Worm (Caenorhabditis elegans) whole organism, mixed stage, embryonic: ENCODE data around the gene npr-33.

Experiments used
- M03D4.4 ChIP-seq: sonication (generic microtip); optimal IDR thresholded peaks from 2 replicates; lab custom pipeline; 2017; ENCODE audit warnings: mild to moderate bottlenecking, missing genetic modification characterization, missing compliant biosample characterization
- blmp-1 ChIP-seq: fragments of 150-350 bp; optimal IDR thresholded peaks from 2 replicates; lab custom pipeline; 2014; ENCODE audit warnings: missing biosample characterization, missing genetic modification characterization
- ceh-39 ChIP-seq: fragments of 150-350 bp; optimal IDR thresholded peaks from 2 replicates; lab custom pipeline; 2014; ENCODE audit warnings: missing biosample characterization, missing genetic modification characterization
- ceh-43 ChIP-seq: fragments of 200-800 bp; sonication (Bioruptor generic); optimal IDR thresholded peaks from 2 replicates; lab custom pipeline; 2018; ENCODE audit warnings: mild to moderate bottlenecking, missing genetic modification characterization, moderate library complexity, missing compliant biosample characterization
- ceh-83 ChIP-seq: fragments of 200-800 bp; sonication (Bioruptor generic); optimal IDR thresholded peaks from 2 replicates; lab custom pipeline; 2018; ENCODE audit warnings: mild to moderate bottlenecking, missing genetic modification characterization, missing compliant biosample characterization
- ces-1 ChIP-seq: fragments of 150-350 bp; optimal IDR thresholded peaks from 2 replicates; lab custom pipeline; 2014; ENCODE audit warnings: missing biosample characterization, missing genetic modification reagents, missing genetic modification characterization
- cnd-1 ChIP-seq: fragments of 200-800 bp; sonication (Bioruptor generic); optimal IDR thresholded peaks from 2 replicates; lab custom pipeline; 2018; ENCODE audit warnings: mild to moderate bottlenecking, missing genetic modification characterization, missing compliant biosample characterization
- elt-1 ChIP-seq: sonication (generic microtip); optimal IDR thresholded peaks from 2 replicates; lab custom pipeline; 2017; ENCODE audit warnings: missing genetic modification characterization, mild to moderate bottlenecking, missing compliant biosample characterization, antibody characterized with exemption, moderate library complexity, borderline replicate concordance; ENCODE audit not compliant: insufficient read depth
- elt-3 ChIP-seq: fragments of 150-350 bp; optimal IDR thresholded peaks from 2 replicates; lab custom pipeline; 2014; ENCODE audit warnings: missing biosample characterization, missing genetic modification characterization
- flh-1 ChIP-seq: fragments of 200-800 bp; sonication (Bioruptor generic); optimal IDR thresholded peaks from 2 replicates; lab custom pipeline; 2018; ENCODE audit warnings: mild to moderate bottlenecking, missing genetic modification characterization, moderate library complexity, missing compliant biosample characterization
- ham-2 ChIP-seq: fragments of 200-800 bp; sonication (Bioruptor generic); optimal IDR thresholded peaks from 2 replicates; lab custom pipeline; 2018; ENCODE audit warnings: mild to moderate bottlenecking, missing genetic modification characterization, missing compliant biosample characterization
- hlh-1 ChIP-seq: fragments of 150-350 bp; optimal IDR thresholded peaks from 2 replicates; lab custom pipeline; 2014; ENCODE audit warnings: missing biosample characterization, missing genetic modification reagents, missing genetic modification characterization
- lin-13 ChIP-seq: fragments of 150-350 bp; optimal IDR thresholded peaks from 2 replicates; lab custom pipeline; 2014; ENCODE audit warnings: missing biosample characterization, missing genetic modification characterization
- lin-32 ChIP-seq: fragments of 200-800 bp; sonication (Bioruptor generic); optimal IDR thresholded peaks from 2 replicates; lab custom pipeline; 2018; ENCODE audit warnings: mild to moderate bottlenecking, missing genetic modification characterization, missing compliant biosample characterization
- lsy-2 ChIP-seq: fragments of 150-350 bp; optimal IDR thresholded peaks from 2 replicates; lab custom pipeline; 2014; ENCODE audit warnings: missing biosample characterization, missing genetic modification characterization
- mab-5 ChIP-seq: fragments of 150-350 bp; optimal IDR thresholded peaks from 2 replicates; lab custom pipeline; 2014; ENCODE audit warnings: missing biosample characterization, missing genetic modification characterization
- mep-1 ChIP-seq: fragments of 150-350 bp; optimal IDR thresholded peaks from 2 replicates; lab custom pipeline; 2017; ENCODE audit warnings: missing biosample characterization, missing genetic modification reagents, missing genetic modification characterization, inconsistent platforms
- mls-2 ChIP-seq: sonication (generic microtip); optimal IDR thresholded peaks from 2 replicates; lab custom pipeline; 2016; ENCODE audit warnings: mild to moderate bottlenecking, missing genetic modification characterization, moderate library complexity, missing compliant biosample characterization
- nhr-12 ChIP-seq: fragments of 150-350 bp; optimal IDR thresholded peaks from 2 replicates; lab custom pipeline; 2014; ENCODE audit warnings: missing biosample characterization, missing genetic modification characterization
- nhr-2 ChIP-seq: fragments of 150-350 bp; optimal IDR thresholded peaks from 2 replicates; lab custom pipeline; 2014; ENCODE audit warnings: missing biosample characterization, missing genetic modification characterization
- nhr-237 ChIP-seq: fragments of 150-350 bp; optimal IDR thresholded peaks from 2 replicates; lab custom pipeline; 2014; ENCODE audit warnings: missing biosample characterization, missing genetic modification characterization
- nhr-28 ChIP-seq: fragments of 150-350 bp; optimal IDR thresholded peaks from 2 replicates; lab custom pipeline; 2014; ENCODE audit warnings: missing biosample characterization, missing genetic modification characterization
- pha-4 ChIP-seq: fragments of 150-350 bp; optimal IDR thresholded peaks from 2 replicates; lab custom pipeline; 2018; ENCODE audit warnings: missing biosample characterization, missing genetic modification reagents, missing genetic modification characterization
- sem-2 ChIP-seq: fragments of 200-800 bp; sonication (Bioruptor generic); optimal IDR thresholded peaks from 2 replicates; lab custom pipeline; 2018; ENCODE audit warnings: mild to moderate bottlenecking, missing genetic modification characterization, missing compliant biosample characterization
- snpc-4 ChIP-seq: fragments of 150-350 bp; optimal IDR thresholded peaks from 2 replicates; lab custom pipeline; 2014; ENCODE audit warnings: missing biosample characterization, missing genetic modification characterization
- sptf-1 ChIP-seq: sonication (generic microtip); optimal IDR thresholded peaks from 2 replicates; lab custom pipeline; 2017; ENCODE audit warnings: mild to moderate bottlenecking, missing genetic modification characterization, moderate library complexity, missing compliant biosample characterization
- tbx-8 ChIP-seq: fragments of 200-800 bp; sonication (Bioruptor generic); optimal IDR thresholded peaks from 2 replicates; lab custom pipeline; 2018; ENCODE audit warnings: mild to moderate bottlenecking, missing genetic modification characterization, moderate library complexity, missing compliant biosample characterization
- unc-120 ChIP-seq: sonication (generic microtip); optimal IDR thresholded peaks from 2 replicates; lab custom pipeline; 2017; ENCODE audit warnings: missing genetic modification characterization, missing compliant biosample characterization; ENCODE audit not compliant: poor library complexity, severe bottlenecking
- unc-39 ChIP-seq: fragments of 150-350 bp; optimal IDR thresholded peaks from 2 replicates; lab custom pipeline; 2014; ENCODE audit warnings: missing biosample characterization, missing genetic modification characterization
- unc-62 ChIP-seq: fragments of 150-350 bp; optimal IDR thresholded peaks from 2 replicates; lab custom pipeline; 2014; ENCODE audit warnings: missing biosample characterization, missing genetic modification reagents, missing genetic modification characterization
- zip-8 ChIP-seq: fragments of 150-350 bp; optimal IDR thresholded peaks from 2 replicates; lab custom pipeline; 2014; ENCODE audit warnings: missing biosample characterization, missing genetic modification characterization
- ztf-11 ChIP-seq: fragments of 150-350 bp; optimal IDR thresholded peaks from 2 replicates; lab custom pipeline; 2014; ENCODE audit warnings: missing biosample characterization, missing genetic modification characterization

Gene npr-33

ce11 chrX:15937854-15938253 lies 27.4 kb downstream of the npr-33 start:
- no peak for TF ChIP-seq nhr-2
- no peak for TF ChIP-seq snpc-4 (tag; lab: Kevin White, UChicago)

ce11 chrX:15939224-15939623 lies 28.8 kb downstream of the npr-33 start, which contains the start of gene mrp-3:
TSS of gene mrp-3 (minus strand) at chrX:15939324.
- no peak for TF ChIP-seq ces-1 (GFP tag; lab: Kevin White, UChicago)
- TF ChIP-seq M03D4.4 (tag; lab: Kevin White, UChicago) = no peak
- no peak for TF ChIP-seq ceh-39 (tag; lab: Kevin White, UChicago)
- no peak for TF ChIP-seq sptf-1
- no peak for TF ChIP-seq ztf-11 (tag; lab: Kevin White, UChicago)
- no peak for TF ChIP-seq nhr-12
- TF ChIP-seq nhr-2 = no peak
- TF ChIP-seq unc-62 (GFP tag; lab: Kevin White, UChicago) = no peak
- TF ChIP-seq elt-3 (tag; lab: Kevin White, UChicago) = no peak
- no peak for TF ChIP-seq ceh-83 (GFP tag; lab: Kevin White, UChicago)
- no peak for TF ChIP-seq ham-2 (GFP tag; lab: Kevin White, UChicago)
- TF ChIP-seq cnd-1 (tag; lab: Kevin White, UChicago) = no peak
- TF ChIP-seq hlh-1 (tag; lab: Kevin White, UChicago) = no peak
- no peak for TF ChIP-seq lin-13 (tag; lab: Kevin White, UChicago)
- TF ChIP-seq, all 35 proteins: peak for 0

- TF ChIP-seq zip-8 (tag; lab: Kevin White, UChicago) (no peak), nhr-237 (tag; lab: Kevin White, UChicago) (no peak), lsy-2 (tag; lab: Kevin White, UChicago) (no peak), mab-5 (no peak), unc-39 (tag; lab: Kevin White, UChicago) (no peak), unc-120 (no peak), flh-1 (no peak), sem-2 (no peak), lin-13 (tag; lab: Kevin White, UChicago) (no peak), ceh-43 (GFP tag; lab: Kevin White, UChicago) (no peak), nhr-2 (no peak), tbx-8 (GFP tag; lab: Kevin White, UChicago) (no peak), lin-32 (GFP tag; lab: Kevin White, UChicago) (no peak), M03D4.4 (tag; lab: Kevin White, UChicago) (no peak), elt-3 (tag; lab: Kevin White, UChicago) (no peak)
These were observed 29.4 kb downstream of the npr-33 start for ce11 chrX:15939759-15940334.

- TF ChIP-seq hlh-1 (tag; lab: Kevin White, UChicago) = no peak
- no peak for TF ChIP-seq unc-120
- TF ChIP-seq M03D4.4 (tag; lab: Kevin White, UChicago) = no peak
- no peak for TF ChIP-seq lin-32 (GFP tag; lab: Kevin White, UChicago)
- no peak for TF ChIP-seq ceh-39 (tag; lab: Kevin White, UChicago)
- TF ChIP-seq nhr-28 (tag; lab: Kevin White, UChicago) = no peak
- TF ChIP-seq nhr-12 = no peak
- no peak for TF ChIP-seq tbx-8 (GFP tag; lab: Kevin White, UChicago)
- no peak for TF ChIP-seq mab-5
- no peak for TF ChIP-seq mep-1 (tag; lab: Kevin White, UChicago)
- TF ChIP-seq snpc-4 (tag; lab: Kevin White, UChicago) = no peak
- no peak for TF ChIP-seq sptf-1
- TF ChIP-seq lsy-2 (tag; lab: Kevin White, UChicago) = no peak
- TF ChIP-seq pha-4 (tag; lab: Kevin White, UChicago) = no peak
- no peak for TF ChIP-seq zip-8 (tag; lab: Kevin White, UChicago)
- no peak for TF ChIP-seq mls-2 (tag; lab: Kevin White, UChicago)
- TF ChIP-seq blmp-1 = no peak
- TF ChIP-seq elt-1 (tag; lab: Kevin White, UChicago) = no peak
- TF ChIP-seq cnd-1 (tag; lab: Kevin White, UChicago) = no peak
These were observed 33.3 kb downstream of the npr-33 start, which contains the start of gene mec-5 for ce11 chrX:15943709-15944108. TSS of gene mec-5 (plus strand) at chrX:15944009.

ce11 chrX:15944198-15944597 lies 33.8 kb downstream of the npr-33 start:
- TF ChIP-seq blmp-1 (no peak), mls-2 (tag; lab: Kevin White, UChicago) (no peak), lin-32 (GFP tag; lab: Kevin White, UChicago) (no peak), unc-62 (GFP tag; lab: Kevin White, UChicago) (no peak)
